Fruit fly (Drosophila melanogaster) Kc167 (cell line): ENCODE data around the gene Gr98c.

Experiments used
- Myc ChIP-seq: fragments of >200 bp; optimal IDR thresholded peaks from 2 replicates; lab custom pipeline; 2017; ENCODE audit warnings: missing external identifiers
- h ChIP-seq: fragments of >200 bp; optimal IDR thresholded peaks from 3 replicates; lab custom pipeline; 2018; ENCODE audit warnings: missing external identifiers
- insv ChIP-seq: fragments of >200 bp; optimal IDR thresholded peaks from 3 replicates; lab custom pipeline; 2018; ENCODE audit warnings: missing external identifiers

- TF ChIP-seq h (lab: Kevin White, UChicago) (no peak), Myc (lab: Kevin White, UChicago) (no peak), insv (lab: Kevin White, UChicago) (no peak)
Observed at dm6 chr3R:27545752-27546151, 1.5 kb downstream of the Gr98c start, which contains the start of gene Gr98d.
